Worm (Caenorhabditis elegans): ENCODE results near the gene C44H4.4.

Gene C44H4.4

DNA sequence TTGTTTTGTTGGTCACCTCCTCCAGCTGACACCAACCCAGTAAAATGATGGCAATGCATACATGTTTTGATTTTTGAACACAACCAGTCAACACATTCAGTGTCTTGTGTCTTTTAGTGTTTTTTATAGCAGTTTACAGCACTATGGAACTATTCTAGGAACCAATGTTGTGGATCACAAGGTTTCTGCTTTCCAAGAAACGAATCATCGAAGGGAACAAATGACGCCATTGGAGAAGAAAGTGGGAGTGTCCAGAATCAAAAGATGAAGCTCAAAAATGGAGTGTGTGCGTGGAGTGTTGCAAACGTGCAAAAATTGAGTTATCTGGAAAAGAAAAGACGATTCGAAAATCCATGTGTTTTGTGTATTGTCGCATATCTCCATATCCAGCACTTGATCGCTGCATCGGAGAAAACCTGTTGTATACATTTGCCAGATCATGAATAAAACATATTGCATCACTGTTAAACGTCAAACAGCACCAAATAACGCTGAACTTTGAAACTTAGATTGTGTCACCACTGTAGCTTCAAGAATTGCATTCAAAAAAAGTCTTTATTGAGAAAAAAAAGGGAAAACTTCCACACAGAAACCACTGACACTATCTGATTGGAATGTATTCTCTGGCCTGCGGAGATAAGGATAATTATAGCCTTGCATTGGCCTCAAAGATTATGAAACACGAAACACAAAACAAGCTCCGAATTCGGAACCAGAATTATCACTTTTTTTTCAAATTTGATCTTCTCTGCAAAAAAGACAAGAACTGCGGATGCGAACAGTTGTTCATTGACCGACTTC, 26.4 kb downstream of the C44H4.4 start (continued):
- TF ChIP-seq eor-1 (tag; optimal IDR thresholded peaks at IDR 0.05) (no peak), pha-4 (tag; optimal IDR thresholded peaks at IDR 0.05) (no peak), snpc-4 (tag; optimal IDR thresholded peaks at IDR 0.05) (no peak), elt-1 (tag; optimal IDR thresholded peaks at IDR 0.05) (peak; percentile 70), mml-1 (tag; optimal IDR thresholded peaks at IDR 0.05) (no peak), ceh-9 (tag; optimal IDR thresholded peaks at IDR 0.05) (no peak), ceh-28 (tag; optimal IDR thresholded peaks at IDR 0.05) (no peak), egl-5 (tag; optimal IDR thresholded peaks at IDR 0.05) (no peak), hmg-11 (tag; optimal IDR thresholded peaks at IDR 0.05) (no peak), R02D3.7 (tag; optimal IDR thresholded peaks at IDR 0.05) (no peak), aly-2 (tag; optimal IDR thresholded peaks at IDR 0.05) (no peak), lin-15B (tag; optimal IDR thresholded peaks at IDR 0.05) (no peak), lsy-12 (tag; optimal IDR thresholded peaks at IDR 0.05) (no peak), nhr-237 (tag; optimal IDR thresholded peaks at IDR 0.05) (no peak)

DNA sequence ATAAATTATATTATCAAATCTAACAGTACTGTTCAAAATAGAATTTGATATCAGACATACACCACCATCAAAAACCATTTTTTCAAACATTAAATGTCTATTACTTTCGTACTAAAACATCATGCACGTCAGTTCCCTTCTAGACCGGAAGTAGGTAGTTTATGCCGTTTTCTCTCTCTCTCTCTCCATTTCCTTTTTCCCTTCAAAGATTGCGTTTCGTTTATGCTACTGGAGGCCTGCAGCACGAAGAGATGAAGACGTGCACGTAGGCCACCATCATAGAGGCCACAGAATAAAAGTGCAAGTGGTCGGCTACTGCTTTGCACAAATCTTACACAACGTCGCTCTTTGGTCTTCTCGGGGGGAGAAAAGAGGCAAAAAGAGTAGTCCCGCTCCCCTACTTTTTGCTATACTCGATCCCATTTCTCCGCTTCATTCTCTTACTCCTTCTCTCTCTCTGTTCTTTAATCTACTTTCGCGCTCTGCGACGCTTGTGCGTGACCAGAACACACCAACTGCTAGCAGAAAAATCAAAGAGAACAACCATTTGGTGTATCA, 27.4 kb downstream of the C44H4.4 start:
- TF ChIP-seq egl-5 (tag; optimal IDR thresholded peaks at IDR 0.05) = peak; percentile 22
- TF ChIP-seq elt-3 (tag; optimal IDR thresholded peaks at IDR 0.05) = peak in 1 of 3 experiments; percentile 59
- peak; percentile 17 for TF ChIP-seq hmg-11 (tag; optimal IDR thresholded peaks at IDR 0.05)
- TF ChIP-seq nfya-1 (tag; optimal IDR thresholded peaks at IDR 0.05; ENCODE audit: insufficient read depth) = peak; percentile 65
- peak; percentile 8 for TF ChIP-seq ceh-9 (tag; optimal IDR thresholded peaks at IDR 0.05)
- TF ChIP-seq elt-2 (tag; optimal IDR thresholded peaks at IDR 0.05) = peak; percentile 22
- TF ChIP-seq nhr-43 (tag; optimal IDR thresholded peaks at IDR 0.05; ENCODE audit: poor library complexity, severe bottlenecking) = peak; percentile 52
- peak; percentile 89 for TF ChIP-seq lin-39 (tag; optimal IDR thresholded peaks at IDR 0.05)
- TF ChIP-seq skn-1 (tag; optimal IDR thresholded peaks at IDR 0.05) = no peak
- TF ChIP-seq egl-27 (tag; optimal IDR thresholded peaks at IDR 0.05) = peak; percentile 12
- TF ChIP-seq lsy-12 (tag; optimal IDR thresholded peaks at IDR 0.05) = no peak
- TF ChIP-seq ceh-82 (tag; optimal IDR thresholded peaks at IDR 0.05) = peak; percentile 48
- TF ChIP-seq nhr-28 (tag; optimal IDR thresholded peaks at IDR 0.05) = no peak
- peak; percentile 61 for TF ChIP-seq nhr-11 (tag; optimal IDR thresholded peaks at IDR 0.05)
- no peak for TF ChIP-seq ztf-4 (tag; optimal IDR thresholded peaks at IDR 0.05)
- TF ChIP-seq unc-39 (tag; optimal IDR thresholded peaks at IDR 0.05) = no peak
- TF ChIP-seq tbx-2 (tag; optimal IDR thresholded peaks at IDR 0.05) = peak; percentile 70
- TF ChIP-seq fkh-2 (tag; optimal IDR thresholded peaks at IDR 0.05) = no peak
- TF ChIP-seq pha-4 (tag; optimal IDR thresholded peaks at IDR 0.05) = peak; percentile 70
- no peak for TF ChIP-seq ama-1 (optimal IDR thresholded peaks at IDR 0.05)
- TF ChIP-seq R02D3.7 (tag; optimal IDR thresholded peaks at IDR 0.05) = peak; percentile 32
- TF ChIP-seq ZK546.5 (tag; optimal IDR thresholded peaks at IDR 0.05) = no peak
- no peak for TF ChIP-seq nhr-12 (tag; optimal IDR thresholded peaks at IDR 0.05)
- no peak for TF ChIP-seq snpc-4 (tag; optimal IDR thresholded peaks at IDR 0.05)
- peak; percentile 15 for TF ChIP-seq fos-1 (tag; optimal IDR thresholded peaks at IDR 0.05)
- TF ChIP-seq fkh-10 (GFP tag; optimal IDR thresholded peaks at IDR 0.05) = peak; percentile 73
- peak; percentile 31 for TF ChIP-seq nhr-23 (tag; optimal IDR thresholded peaks at IDR 0.05)
- TF ChIP-seq elt-1 (tag; optimal IDR thresholded peaks at IDR 0.05) = peak; percentile 36
- TF ChIP-seq mml-1 (tag; optimal IDR thresholded peaks at IDR 0.05) = no peak
- peak; percentile 4 for TF ChIP-seq lin-15B (tag; optimal IDR thresholded peaks at IDR 0.05)
- TF ChIP-seq unc-62 (GFP tag; optimal IDR thresholded peaks at IDR 0.05) = peak; percentile 33
- no peak for TF ChIP-seq nhr-67 (tag; optimal IDR thresholded peaks at IDR 0.05)
- TF ChIP-seq mdl-1 (tag; optimal IDR thresholded peaks at IDR 0.05) = peak; percentile 63
- peak; percentile 61 for TF ChIP-seq daf-12 (tag; optimal IDR thresholded peaks at IDR 0.05)
- peak; percentile 48 for TF ChIP-seq sea-2 (GFP tag; optimal IDR thresholded peaks at IDR 0.05)
- TF ChIP-seq nhr-25 (tag; optimal IDR thresholded peaks at IDR 0.05) = peak; percentile 74
- TF ChIP-seq aly-2 (tag; optimal IDR thresholded peaks at IDR 0.05) = no peak
- peak; percentile 39 for TF ChIP-seq ceh-28 (tag; optimal IDR thresholded peaks at IDR 0.05)
- peak; percentile 33 for TF ChIP-seq jun-1 (tag; optimal IDR thresholded peaks at IDR 0.05)
